Fruit fly (Drosophila melanogaster) whole organism, larva: ENCODE results near the gene MCU.

Source experiments
- noc ChIP-seq: fragments of 200-800 bp; sonication (Bioruptor generic); optimal IDR thresholded peaks from 3 replicates; lab custom pipeline; 2019; ENCODE audit warnings: missing biosample characterization, mild to moderate bottlenecking, missing genetic modification characterization, moderate library complexity

MCU gene

DNA sequence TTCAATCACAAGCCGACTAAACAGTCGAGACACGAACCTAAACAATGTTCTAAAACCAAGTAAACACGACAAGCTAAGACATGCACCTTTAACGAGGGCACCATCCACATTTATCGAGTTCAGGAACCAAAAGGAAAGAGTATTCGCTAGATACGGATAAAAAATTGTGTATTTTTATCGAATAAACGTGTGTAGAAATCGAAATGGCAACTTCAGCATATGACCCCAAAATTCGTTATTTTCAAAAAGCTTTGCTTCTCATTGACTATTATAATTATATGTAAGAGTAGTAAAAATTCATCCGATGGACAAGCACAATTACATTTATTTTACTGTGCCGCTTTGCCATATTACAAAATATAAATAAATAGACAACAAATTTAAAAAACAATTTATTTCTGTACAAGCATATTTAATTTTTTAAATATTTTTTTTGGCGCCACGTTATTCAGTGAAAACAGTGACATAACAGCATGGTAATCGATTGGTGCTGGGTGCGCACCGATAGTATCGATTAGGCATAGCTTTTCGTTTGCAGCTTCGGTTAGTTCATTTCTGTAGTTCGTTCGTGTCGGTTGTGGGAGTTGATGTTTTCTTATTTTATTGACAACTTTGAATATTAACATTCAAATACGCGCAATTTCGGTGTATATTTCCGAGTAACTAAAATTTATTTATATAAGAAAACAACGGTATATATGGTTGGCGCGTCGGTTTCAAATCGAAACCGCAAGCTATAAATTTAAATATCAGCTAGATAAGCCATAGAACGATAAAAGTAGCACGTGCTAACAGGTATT is at the start of gene MCU:
Gene MCU (plus strand): TSS at position 561 of the 800 bp plus-strand sequence.
- TF ChIP-seq noc = no peak

DNA sequence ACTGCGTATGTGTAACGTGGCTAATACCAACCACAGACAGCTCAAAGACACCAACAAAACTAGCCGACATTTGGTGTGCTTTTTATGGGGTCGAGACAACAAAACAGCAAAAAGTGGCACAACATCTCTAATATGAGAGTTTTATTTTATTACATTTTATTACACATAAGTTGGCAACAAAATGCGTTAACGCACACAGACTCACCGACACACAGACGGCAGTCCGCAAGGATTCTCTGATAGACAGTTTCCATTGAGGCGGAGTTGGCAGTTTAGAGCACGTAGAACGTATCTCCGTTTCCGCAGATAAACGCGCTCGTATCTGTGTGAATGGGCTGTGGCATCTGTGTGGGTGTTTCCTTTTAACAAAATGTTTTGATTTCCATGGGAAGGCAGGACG is 42.5 kb upstream of the MCU start:
- TF ChIP-seq noc = no peak

DNA sequence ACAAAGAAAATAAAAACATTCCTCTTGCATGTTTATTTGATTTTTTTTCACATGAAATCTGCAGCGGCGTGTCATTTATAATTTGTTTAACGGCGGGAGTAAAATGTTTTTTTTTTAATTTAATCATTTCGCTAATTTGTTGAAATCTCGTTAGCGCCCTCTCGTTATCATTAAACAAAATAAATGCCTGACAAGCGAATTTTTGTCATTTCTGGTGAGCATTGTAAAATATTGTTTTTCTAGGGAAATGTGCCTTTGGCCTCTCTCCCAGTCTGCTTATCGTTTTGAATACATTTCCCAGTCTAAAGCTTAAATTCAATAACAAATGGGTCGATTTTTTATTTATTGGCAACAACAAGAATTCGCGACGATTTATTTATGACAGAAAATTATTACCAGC is 38.3 kb upstream of the MCU start:
- TF ChIP-seq noc = no peak

DNA sequence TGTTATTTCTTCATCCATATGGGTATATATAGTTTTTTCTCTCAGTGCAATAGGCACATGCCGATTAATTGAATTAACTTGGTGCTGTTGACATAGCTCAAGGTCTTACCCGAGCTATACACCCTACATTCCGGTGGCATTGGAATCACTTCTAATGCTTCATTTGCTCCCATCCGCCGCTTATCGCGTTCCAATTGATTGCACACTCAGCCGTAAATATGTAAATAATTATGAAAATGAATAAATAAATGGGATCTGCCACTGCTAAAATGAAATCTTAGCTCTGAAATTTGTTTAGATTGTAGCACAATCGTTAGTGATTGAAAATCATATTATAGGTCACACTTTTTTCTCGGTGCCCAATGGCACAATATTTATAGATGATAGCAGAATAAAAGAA is 33.6 kb upstream of the MCU start:
- TF ChIP-seq noc = no peak

DNA sequence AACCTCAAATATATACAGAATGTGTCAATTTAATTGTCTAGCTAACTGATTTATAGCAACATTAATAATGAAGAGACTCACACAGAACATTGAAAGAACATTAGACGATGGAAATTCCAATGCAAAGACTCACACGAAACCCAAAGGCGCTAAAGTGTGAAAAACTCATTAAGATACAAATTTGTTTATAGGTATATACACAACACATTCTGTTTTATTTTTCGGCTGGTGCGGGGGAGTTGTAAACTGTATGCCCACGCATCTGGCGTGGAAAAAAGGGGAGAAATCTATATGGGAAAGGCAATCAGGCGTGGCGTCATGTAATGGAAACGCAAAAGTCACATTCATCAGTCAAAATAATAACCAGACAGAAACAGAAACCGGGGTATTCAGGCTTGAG is 30.9 kb upstream of the MCU start:
- TF ChIP-seq noc = no peak

DNA sequence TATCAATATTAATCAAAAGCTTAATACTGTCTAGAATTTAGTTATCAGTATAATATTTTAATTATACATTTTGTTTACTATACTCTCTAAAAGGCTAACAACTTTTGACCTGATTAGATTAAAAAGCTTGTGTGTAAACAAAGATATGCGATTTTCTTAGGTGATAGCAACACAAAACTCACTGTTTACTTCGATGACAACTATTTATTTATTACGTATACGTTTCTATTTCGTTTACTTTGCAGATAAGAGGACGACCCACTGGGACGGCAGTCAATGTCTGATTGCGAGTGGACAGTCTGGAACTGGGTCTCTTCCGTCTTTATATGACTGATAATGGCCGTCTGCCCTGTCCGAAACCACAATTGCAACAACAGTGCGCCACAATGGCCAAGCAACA is 27.8 kb upstream of the MCU start:
- peak; percentile 89 for TF ChIP-seq noc

DNA sequence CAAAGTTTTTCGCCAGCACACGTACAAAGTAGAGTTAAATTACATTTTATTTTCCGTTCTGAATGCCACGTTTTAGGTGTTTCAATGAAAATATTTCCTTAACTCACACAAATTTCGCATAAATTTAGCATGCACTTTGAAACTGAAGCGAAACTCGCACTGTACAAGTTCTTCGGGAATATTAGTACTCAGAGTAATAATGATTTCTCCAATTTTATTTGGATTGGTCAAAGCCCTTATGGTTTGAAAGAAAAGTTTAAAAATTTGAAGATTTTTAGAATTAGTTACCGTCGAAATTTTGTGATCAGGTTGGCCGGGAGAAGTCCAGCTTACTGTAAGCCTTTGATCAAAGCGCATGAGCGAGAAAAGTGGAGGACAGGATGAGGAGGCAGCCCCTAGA is 20.1 kb upstream of the MCU start, which contains the start of gene betaTub65B:
Gene betaTub65B (plus strand): TSS at position 301 of the 400 bp plus-strand sequence.
- no peak for TF ChIP-seq noc

DNA sequence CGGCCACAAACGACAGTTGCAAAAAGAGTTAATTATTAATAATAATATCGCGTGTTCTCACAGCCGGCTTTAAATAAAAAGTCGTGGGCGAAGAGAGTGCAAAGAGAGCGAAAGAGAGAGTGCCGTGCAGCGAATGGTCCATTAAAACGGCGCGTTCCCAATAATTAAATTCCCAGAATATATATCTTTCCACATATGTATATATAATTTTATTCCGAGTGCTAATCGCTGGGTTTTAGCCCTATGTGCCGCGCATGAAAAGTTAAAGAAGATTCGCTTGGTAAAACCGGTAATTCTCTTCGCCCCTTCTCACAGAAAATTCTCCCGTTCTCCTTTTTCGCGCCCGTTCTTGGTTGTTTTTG is 421 bp downstream of the MCU start:
- TF ChIP-seq noc = no peak

DNA sequence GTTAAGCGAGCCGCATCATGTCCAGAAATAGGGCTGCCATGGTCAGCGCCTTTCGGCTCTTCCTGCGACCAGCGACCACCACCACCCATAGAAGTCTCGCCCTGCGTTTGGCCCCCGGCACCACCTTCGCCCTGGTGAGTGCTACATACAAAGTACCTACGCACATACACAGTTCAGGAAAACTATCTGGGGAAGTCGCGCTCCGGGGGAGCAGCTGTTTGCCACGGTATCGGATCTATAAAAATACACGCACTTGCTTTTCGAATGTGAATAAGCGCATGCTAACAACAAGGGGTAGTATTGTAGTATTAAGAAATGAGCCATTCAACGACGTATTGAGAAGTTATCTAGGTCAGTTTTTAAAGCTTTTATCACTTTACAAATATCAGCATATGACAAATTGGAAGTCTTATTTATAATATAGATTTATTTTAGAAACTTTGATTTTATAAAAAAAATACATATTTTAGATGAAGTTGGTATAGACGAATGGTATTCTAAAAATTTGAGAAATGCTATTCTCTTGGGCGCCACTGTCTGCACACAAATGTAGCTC is 1.4 kb downstream of the MCU start:
- TF ChIP-seq noc = peak; percentile 67

DNA sequence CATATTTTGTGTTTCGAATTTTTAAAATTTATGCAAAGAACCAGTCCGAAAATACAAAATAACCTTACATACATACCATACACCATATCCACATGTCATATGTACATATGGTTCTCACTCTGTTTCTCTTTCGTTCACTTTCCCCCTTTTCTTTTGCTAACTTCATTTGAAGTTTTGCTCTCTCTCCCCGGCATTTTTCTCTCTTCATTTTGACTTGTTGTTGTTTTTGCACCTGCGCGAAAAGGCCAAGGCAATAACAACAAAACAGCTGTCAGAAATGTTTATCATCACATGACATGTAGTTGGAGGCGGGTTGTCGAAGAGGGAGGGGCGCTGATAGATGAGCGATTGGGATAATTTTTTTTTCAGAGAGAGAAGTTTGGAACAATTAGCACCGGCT is 1.9 kb downstream of the MCU start:
- TF ChIP-seq noc = no peak

DNA sequence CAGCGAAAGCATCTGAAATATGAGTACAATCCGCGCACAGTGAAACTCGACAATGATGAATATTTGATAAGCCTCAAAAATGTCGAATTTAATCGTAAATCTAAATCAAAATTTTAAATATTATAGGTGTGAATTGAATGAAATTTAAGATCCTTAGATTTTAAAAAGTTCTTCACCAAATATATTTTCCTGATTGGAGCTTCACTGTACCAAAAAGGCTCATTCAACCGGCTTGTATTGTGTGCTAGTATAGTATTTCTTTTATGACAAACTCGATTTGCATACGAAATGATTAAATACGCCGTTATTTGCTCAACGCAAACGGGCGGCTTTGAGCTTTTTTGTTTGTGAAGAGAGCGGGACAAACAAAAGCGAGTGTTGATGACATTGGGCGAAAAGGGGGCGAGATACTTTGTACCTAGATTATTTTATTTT is 2.4 kb downstream of the MCU start:
- peak; percentile 99 for TF ChIP-seq noc

DNA sequence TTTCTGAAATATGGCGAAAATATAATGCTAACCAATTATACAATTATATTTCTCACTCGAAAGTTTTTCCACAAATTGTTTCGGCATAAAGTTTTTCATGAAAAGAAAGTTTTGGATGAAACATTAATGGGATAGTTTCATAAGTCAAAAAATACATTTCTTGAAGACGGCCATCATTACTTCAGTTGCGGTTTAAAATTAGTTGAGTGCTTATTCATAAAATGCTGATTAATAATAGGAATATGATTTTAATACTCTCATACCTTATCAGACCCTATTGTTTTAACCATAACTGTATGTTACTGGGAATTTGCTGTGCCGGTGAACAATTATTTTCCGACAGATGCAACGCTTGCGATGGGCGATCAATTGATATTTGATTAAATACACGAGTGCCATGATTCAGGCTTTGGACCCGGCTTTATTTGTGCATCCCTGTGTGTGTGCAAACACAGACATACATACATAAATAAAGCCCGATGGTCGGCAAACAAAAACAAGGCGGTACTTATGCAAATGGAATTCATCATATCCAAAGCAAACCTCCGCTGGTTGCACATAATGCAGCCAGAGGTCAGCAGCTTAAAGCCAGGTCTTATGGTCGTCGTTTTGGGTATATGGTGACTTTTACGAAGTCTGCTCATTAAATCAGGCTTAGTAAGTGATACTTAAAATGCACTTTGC is 3.7 kb downstream of the MCU start:
- no peak for TF ChIP-seq noc

DNA sequence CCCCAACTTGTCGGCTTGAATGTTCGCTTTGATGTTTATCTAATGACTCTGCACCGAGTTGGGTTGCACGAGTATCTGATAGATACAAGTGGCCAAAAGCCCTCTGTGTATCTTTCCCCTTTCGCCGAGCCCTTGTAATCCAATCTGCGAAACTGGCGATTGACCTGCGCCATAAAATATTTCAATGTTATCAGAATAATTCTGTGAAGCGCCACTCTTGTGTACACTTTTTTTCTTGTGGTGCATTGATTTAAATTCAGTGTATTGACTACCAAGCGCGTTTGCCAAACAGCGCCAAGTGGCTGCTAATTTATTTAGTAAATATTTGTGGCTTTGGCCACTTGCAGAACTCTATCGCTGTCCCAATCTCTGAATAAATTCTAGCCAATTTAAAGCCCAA is 5.7 kb downstream of the MCU start:
- TF ChIP-seq noc = peak; percentile 6

DNA sequence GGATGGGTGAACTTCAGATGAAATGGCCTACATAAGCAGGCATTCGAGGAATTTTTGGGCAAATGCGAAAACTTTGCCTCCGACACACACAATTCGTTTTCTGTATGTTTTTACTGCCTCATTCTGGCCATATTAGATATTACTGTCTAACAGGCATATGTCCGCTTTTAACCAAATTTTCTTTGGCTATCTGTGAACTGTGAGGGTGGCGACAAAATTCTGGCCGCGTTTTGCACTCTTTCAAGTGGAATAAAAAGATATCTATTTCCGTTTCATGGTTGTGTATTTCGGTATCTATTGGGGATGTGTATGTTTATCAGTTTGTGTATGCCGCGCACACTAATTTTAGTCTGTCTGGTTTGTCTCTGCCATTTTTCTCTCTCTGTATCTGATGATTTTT is 8.0 kb downstream of the MCU start:
- no peak for TF ChIP-seq noc

DNA sequence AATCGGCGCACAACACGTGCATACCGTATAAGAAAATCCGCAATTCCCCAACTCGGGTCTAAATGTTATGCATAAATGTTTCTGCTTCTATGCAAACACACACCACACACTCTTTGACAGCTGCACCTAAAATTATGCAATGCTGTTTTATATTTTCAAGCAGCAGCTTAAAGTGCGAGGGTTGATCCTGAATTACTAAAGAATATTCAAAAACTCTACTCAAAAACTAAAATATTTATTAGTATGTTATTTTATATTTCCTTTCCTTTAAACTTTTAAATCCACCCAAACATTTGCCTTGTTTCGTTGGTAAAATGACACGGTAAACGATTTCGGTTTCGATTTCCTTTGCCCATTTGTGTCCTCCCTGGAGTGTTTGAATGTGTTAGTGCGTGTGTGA is 10.5 kb downstream of the MCU start:
- no peak for TF ChIP-seq noc

DNA sequence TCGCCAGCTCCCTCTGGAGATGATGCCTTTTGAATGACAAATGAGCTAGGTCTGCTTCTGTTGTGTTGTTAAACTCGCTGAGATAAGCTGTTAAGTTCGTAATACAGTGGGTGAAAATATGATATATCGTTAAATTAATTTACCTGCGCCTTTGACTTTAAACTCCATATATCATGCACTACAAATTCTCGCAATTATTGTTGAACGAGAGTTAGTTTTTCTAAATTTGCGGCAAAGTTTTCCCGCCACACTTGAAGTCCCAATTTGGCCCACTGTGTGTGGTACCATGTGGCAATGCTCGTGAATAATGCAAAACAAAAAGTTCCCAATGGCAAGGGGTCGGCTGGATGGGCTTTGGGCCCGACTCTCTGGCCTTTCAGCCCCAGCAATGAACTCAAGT is 26.2 kb downstream of the MCU start:
- no peak for TF ChIP-seq noc

DNA sequence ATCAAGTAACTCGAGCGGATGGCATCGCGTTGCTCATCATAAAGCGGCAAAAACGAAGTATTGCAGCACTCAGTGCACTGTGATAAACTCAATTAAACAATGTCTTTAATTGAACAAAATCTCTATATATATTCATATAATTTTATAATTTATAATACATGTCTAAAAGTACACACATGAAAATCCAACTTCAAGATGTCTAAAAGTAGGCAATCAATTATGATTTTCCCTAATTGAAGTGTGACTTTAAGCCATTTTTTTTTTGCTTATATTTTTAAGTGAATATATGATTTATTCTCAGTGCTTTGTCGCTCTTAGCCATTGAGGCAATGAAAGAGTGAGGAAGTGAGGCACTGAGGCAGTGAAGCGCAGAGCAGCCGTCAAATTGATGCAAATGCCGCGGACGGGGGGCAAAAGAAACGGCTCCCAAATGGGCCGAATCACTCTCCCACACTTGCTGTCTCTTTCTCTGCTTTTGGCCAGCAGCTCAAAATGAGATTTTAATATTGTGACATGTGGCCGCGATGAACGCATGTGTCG is 26.8 kb downstream of the MCU start:
- TF ChIP-seq noc = no peak
